In the genomic region with DNA sequence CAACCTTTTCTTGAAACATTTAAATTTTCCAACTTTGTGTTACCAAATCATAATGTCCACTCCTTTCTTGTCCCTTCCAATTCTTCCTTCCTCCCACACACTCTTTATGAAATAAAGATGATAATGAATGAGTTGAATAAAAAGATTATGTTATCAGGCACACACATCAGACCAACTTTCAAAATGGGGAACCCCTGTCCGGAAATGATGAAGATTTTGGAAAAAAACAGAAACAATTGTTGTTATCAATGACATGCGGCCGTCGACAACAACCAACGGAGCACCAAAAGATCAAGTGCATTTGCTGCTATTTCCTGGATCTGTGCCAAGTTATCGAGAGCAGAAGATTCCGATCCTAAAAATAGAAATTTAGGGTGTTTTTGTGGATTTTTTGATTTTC, we compare ENCODE assay signal across 5 worm cellular contexts.
TF ChIP-seq lines count a peak whose summit lies in the region.

No protein-coding gene starts in this region.

TF ChIP-seq in whole organism, L1 larva, 84 proteins besides CTCF, POLR2A, EP300 and RAD21:
- TF ChIP-seq C04F5.9 (tag; optimal IDR thresholded peaks at IDR 0.05; lab: Kevin White, UChicago) (no peak), efl-1 (optimal IDR thresholded peaks at IDR 0.05; lab: Kevin White, UChicago) (no peak), efl-1 (GFP tag; optimal IDR thresholded peaks at IDR 0.05 in 1 of 2; lab: Kevin White, UChicago) (peak in 1 of 2 experiments; percentile 33), elt-2 (tag; optimal IDR thresholded peaks at IDR 0.05; lab: Kevin White, UChicago) (peak; percentile 41)

TF ChIP-seq in whole organism, L2 larva, 48 proteins besides CTCF, POLR2A, EP300 and RAD21:
- TF ChIP-seq ama-1 (optimal IDR thresholded peaks at IDR 0.05; lab: Kevin White, UChicago) (no peak), sma-9 (GFP tag; optimal IDR thresholded peaks at IDR 0.05; lab: Kevin White, UChicago) (peak; percentile 28), sma-9 (tag; optimal IDR thresholded peaks at IDR 0.05; lab: Kevin White, UChicago) (no peak), fos-1 (tag; optimal IDR thresholded peaks at IDR 0.05; lab: Kevin White, UChicago) (peak; percentile 67)

TF ChIP-seq in whole organism, L3 larva, 47 proteins besides CTCF, POLR2A, EP300 and RAD21:
- TF ChIP-seq jun-1 (tag; optimal IDR thresholded peaks at IDR 0.05; lab: Kevin White, UChicago) (peak; percentile 22), elt-2 (tag; optimal IDR thresholded peaks at IDR 0.05; lab: Kevin White, UChicago) (peak; percentile 72), mdl-1 (tag; optimal IDR thresholded peaks at IDR 0.05; lab: Kevin White, UChicago) (no peak), nhr-12 (tag; optimal IDR thresholded peaks at IDR 0.05; lab: Kevin White, UChicago) (no peak), pqm-1 (tag; optimal IDR thresholded peaks at IDR 0.05; lab: Kevin White, UChicago) (peak; percentile 71), ZK546.5 (tag; optimal IDR thresholded peaks at IDR 0.05; lab: Kevin White, UChicago) (no peak)
TF ChIP-seq in whole organism, L3 larva: peak in this region for 3.

TF ChIP-seq in whole organism, L4 larva, 104 proteins besides CTCF, POLR2A, EP300 and RAD21 (continues in another document):
- no peak for TF ChIP-seq spr-3 (GFP tag; optimal IDR thresholded peaks at IDR 0.05; lab: Kevin White, UChicago)
- no peak for TF ChIP-seq lin-13 (GFP tag; optimal IDR thresholded peaks at IDR 0.05; lab: Kevin White, UChicago)
- no peak for TF ChIP-seq ceh-44 (GFP tag; IDR thresholded peaks at IDR 0.05; lab: Robert Waterston, UW)
- TF ChIP-seq php-3 (GFP tag; IDR thresholded peaks at IDR 0.05; lab: Robert Waterston, UW): no peak
- no peak for TF ChIP-seq dmd-8 (GFP tag; IDR thresholded peaks at IDR 0.05; lab: Robert Waterston, UW)
- no peak for TF ChIP-seq F26F4.8 (GFP tag; conservative IDR thresholded peaks at IDR 0.05; lab: Robert Waterston, UW)
- TF ChIP-seq cey-2 (tag; optimal IDR thresholded peaks at IDR 0.05; lab: Kevin White, UChicago; ENCODE audit: borderline replicate concordance, insufficient read depth): no peak
- TF ChIP-seq nhr-41 (GFP tag; IDR thresholded peaks at IDR 0.05; lab: Robert Waterston, UW): no peak
- TF ChIP-seq aha-1 (tag; lab: Kevin White, UChicago): peak; percentile 37
- TF ChIP-seq mes-2 (tag; optimal IDR thresholded peaks at IDR 0.05; lab: Kevin White, UChicago; ENCODE audit: poor library complexity, severe bottlenecking): no peak
- TF ChIP-seq madf-9 (GFP tag; conservative IDR thresholded peaks at IDR 0.05; lab: Robert Waterston, UW): no peak
- no peak for TF ChIP-seq hlh-30 (tag; optimal IDR thresholded peaks at IDR 0.05; lab: Kevin White, UChicago; ENCODE audit: insufficient read depth)
- peak; percentile 42; the same call in 1 of the 2 replicates for TF ChIP-seq lin-1 (GFP tag; IDR thresholded peaks at IDR 0.05; lab: Robert Waterston, UW)
- TF ChIP-seq egl-43 (GFP tag; IDR thresholded peaks at IDR 0.05; lab: Robert Waterston, UW): no peak
- no peak for TF ChIP-seq mxl-2 (GFP tag; conservative IDR thresholded peaks at IDR 0.05; lab: Robert Waterston, UW)
- TF ChIP-seq zip-2 (tag; optimal IDR thresholded peaks at IDR 0.05; lab: Kevin White, UChicago): no peak
- TF ChIP-seq dpl-1 (GFP tag; optimal IDR thresholded peaks at IDR 0.05; lab: Kevin White, UChicago): no peak
- no peak for TF ChIP-seq dmd-9 (GFP tag; IDR thresholded peaks at IDR 0.05; lab: Robert Waterston, UW)
- no peak for TF ChIP-seq ceh-20 (GFP tag; IDR thresholded peaks at IDR 0.05; lab: Robert Waterston, UW)
- no peak for TF ChIP-seq ama-1 (optimal IDR thresholded peaks at IDR 0.05; lab: Kevin White, UChicago)
- no peak for TF ChIP-seq arid-1 (GFP tag; conservative IDR thresholded peaks at IDR 0.05; lab: Robert Waterston, UW)
- TF ChIP-seq Y48G9A.11 (GFP tag; IDR thresholded peaks at IDR 0.05; lab: Robert Waterston, UW): no peak
- no peak for TF ChIP-seq F44E2.7 (GFP tag; IDR thresholded peaks at IDR 0.05; lab: Robert Waterston, UW)
- no peak for TF ChIP-seq T26A8.4 (GFP tag; IDR thresholded peaks at IDR 0.05; lab: Robert Waterston, UW)
- TF ChIP-seq nhr-25 (tag; optimal IDR thresholded peaks at IDR 0.05; lab: Kevin White, UChicago; ENCODE audit: borderline replicate concordance, insufficient read depth): no peak
- TF ChIP-seq spr-1 (tag; optimal IDR thresholded peaks at IDR 0.05; lab: Kevin White, UChicago): no peak
- TF ChIP-seq Y5F2A.4 (GFP tag; optimal IDR thresholded peaks at IDR 0.05; lab: Kevin White, UChicago): no peak
- TF ChIP-seq madf-5 (GFP tag; IDR thresholded peaks at IDR 0.05; lab: Robert Waterston, UW): no peak
- TF ChIP-seq D1046.2 (GFP tag; IDR thresholded peaks at IDR 0.05; lab: Robert Waterston, UW): no peak
- TF ChIP-seq pqm-1 (tag; optimal IDR thresholded peaks at IDR 0.05; lab: Kevin White, UChicago): peak; percentile 17
- TF ChIP-seq lir-3 (tag; optimal IDR thresholded peaks at IDR 0.05; lab: Kevin White, UChicago): no peak
- no peak for TF ChIP-seq tag-97 (GFP tag; IDR thresholded peaks at IDR 0.05; lab: Robert Waterston, UW)
- TF ChIP-seq nhr-28 (tag; optimal IDR thresholded peaks at IDR 0.05; lab: Kevin White, UChicago): peak; percentile 54
- peak; percentile 66 for TF ChIP-seq dmd-6 (GFP tag; IDR thresholded peaks at IDR 0.05; lab: Robert Waterston, UW)
- no peak for TF ChIP-seq nhr-111 (GFP tag; optimal IDR thresholded peaks at IDR 0.05; lab: Kevin White, UChicago)
- TF ChIP-seq ztf-7 (tag; optimal IDR thresholded peaks at IDR 0.05; lab: Kevin White, UChicago): no peak
- TF ChIP-seq lin-29 (GFP tag; IDR thresholded peaks at IDR 0.05; lab: Robert Waterston, UW): no peak
- no peak for TF ChIP-seq zip-11 (GFP tag; IDR thresholded peaks at IDR 0.05; lab: Robert Waterston, UW)

TF ChIP-seq in whole organism, late embryonic, 69 proteins besides CTCF, POLR2A, EP300 and RAD21:
- TF ChIP-seq elt-2 (tag; optimal IDR thresholded peaks at IDR 0.05; lab: Kevin White, UChicago) (peak; percentile 28), hlh-30 (tag; optimal IDR thresholded peaks at IDR 0.05; lab: Kevin White, UChicago; ENCODE audit: insufficient read depth) (no peak)
